Worm (Caenorhabditis elegans): Measurements from ENCODE around the gene R11D1.13.

R11D1.13 gene

DNA sequence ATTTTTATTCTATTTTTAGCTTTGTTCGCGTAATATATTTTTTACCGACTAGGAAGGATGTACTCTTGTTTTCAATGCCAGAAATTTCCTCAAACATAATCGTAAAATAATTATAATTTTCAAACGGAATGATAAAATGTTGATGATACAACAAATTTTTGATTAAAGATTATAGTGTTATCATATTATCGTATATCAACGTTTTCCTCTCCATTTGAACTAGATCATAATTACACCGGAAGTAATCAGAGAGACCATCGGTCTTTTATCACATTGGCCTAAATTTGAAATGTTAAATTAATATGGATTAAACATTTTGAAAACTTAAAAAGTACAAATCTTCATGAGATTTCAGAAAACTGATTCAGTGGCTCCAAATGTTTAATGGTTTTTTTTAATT lies 5.8 kb downstream of the R11D1.13 start:
- TF ChIP-seq nhr-77 (tag; optimal IDR thresholded peaks at IDR 0.05) (no peak), C34F6.9 (tag; optimal IDR thresholded peaks at IDR 0.05) (no peak), crh-2 (tag; optimal IDR thresholded peaks at IDR 0.05) (peak; percentile 18), sma-9 (GFP tag; optimal IDR thresholded peaks at IDR 0.05) (peak; percentile 46), sma-9 (tag; optimal IDR thresholded peaks at IDR 0.05) (no peak), sma-3 (GFP tag; optimal IDR thresholded peaks at IDR 0.05) (no peak), fos-1 (tag; optimal IDR thresholded peaks at IDR 0.05) (peak; percentile 62)

DNA sequence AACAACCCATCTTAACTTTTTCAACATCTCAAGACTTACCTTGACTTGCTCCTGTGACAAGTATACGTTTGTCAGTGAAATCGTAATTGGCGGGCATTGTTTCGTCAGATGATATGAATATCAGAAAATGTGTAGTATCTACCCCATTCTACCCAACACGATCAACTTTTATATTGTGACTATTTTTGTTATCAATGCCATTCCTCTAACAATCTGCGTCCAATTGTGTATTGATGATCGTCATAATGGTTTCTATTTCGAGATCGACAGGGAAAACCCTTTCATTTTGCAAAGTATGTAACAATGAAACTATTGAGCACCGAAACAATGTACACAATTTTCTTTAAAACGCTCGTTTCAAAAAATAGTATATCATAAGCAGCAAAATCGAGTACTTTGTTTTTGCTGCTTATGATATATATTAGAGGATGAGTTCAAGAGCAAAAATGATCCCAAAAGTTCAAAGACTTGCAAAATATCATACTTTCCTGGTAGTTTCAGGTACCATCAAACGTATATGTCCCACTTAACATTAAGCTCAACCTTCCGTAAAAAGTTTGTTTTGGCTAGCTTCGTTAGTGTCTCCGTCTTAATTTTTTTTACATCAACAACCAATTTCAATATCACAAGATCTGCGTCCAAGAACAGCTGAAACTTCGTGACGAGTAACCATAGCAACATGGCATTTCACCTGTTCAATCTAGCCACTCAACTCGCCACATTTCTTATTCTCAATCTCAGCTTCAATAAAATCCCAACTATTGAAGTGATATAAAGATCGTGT lies 6.7 kb downstream of the R11D1.13 start, which contains the start of the genes dhs-21 and xbx-9:
Gene dhs-21 (minus strand): TSS at position 181 of the 784 bp plus-strand sequence.
Gene xbx-9 (plus strand): TSS at position 734 of the 784 bp plus-strand sequence.
- TF ChIP-seq unc-62 (GFP tag; optimal IDR thresholded peaks at IDR 0.05) (no peak), nhr-237 (tag; optimal IDR thresholded peaks at IDR 0.05) (no peak), nhr-77 (tag; optimal IDR thresholded peaks at IDR 0.05) (no peak), peb-1 (tag; optimal IDR thresholded peaks at IDR 0.05) (no peak), sma-3 (GFP tag; optimal IDR thresholded peaks at IDR 0.05) (peak; percentile 11), Y55F3AM.14 (GFP tag; optimal IDR thresholded peaks at IDR 0.05) (no peak), snpc-4 (tag; optimal IDR thresholded peaks at IDR 0.05) (no peak), fos-1 (tag; optimal IDR thresholded peaks at IDR 0.05) (peak; percentile 59), sma-9 (GFP tag; optimal IDR thresholded peaks at IDR 0.05) (peak; percentile 50), sma-9 (tag; optimal IDR thresholded peaks at IDR 0.05) (no peak), ceh-16 (tag; optimal IDR thresholded peaks at IDR 0.05) (no peak), crh-2 (tag; optimal IDR thresholded peaks at IDR 0.05) (no peak), C34F6.9 (tag; optimal IDR thresholded peaks at IDR 0.05) (no peak), nhr-129 (tag; optimal IDR thresholded peaks at IDR 0.05) (peak; percentile 87), nhr-11 (tag; optimal IDR thresholded peaks at IDR 0.05) (no peak), ztf-11 (tag; optimal IDR thresholded peaks at IDR 0.05) (no peak)

DNA sequence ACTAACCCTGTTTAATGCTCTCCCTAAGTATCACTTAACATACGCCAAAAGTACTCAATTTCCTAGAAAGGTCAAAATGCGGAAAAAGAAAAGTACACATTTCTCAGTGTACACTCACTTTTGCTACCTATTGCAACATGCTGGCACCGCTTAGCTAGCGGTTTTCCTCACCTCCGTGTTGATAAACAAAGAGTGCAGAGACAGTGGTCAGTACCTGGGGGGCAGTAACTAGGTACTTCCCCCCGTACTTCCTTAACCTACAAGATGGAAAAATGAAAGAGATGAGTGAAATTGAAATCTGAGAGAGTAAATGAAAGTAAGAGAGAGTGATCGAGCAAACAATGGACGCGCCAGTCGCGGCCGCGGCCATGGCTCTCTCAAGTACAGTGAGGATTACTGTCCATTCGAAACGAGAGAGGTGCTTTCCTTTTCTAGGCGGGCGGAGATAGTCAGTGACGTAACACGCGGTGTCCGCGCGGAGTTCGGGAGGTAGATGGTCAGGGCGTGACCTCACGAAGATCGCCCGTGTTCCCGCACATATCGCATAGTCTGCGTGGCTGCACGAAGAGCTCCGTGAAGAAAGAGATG lies 9.3 kb downstream of the R11D1.13 start, which contains the start of gene cky-1:
Gene cky-1 (plus strand): TSS at position 538 of the 588 bp plus-strand sequence.
- TF ChIP-seq peb-1 (tag; optimal IDR thresholded peaks at IDR 0.05): peak; percentile 71
- TF ChIP-seq snpc-4 (tag; optimal IDR thresholded peaks at IDR 0.05): no peak

DNA sequence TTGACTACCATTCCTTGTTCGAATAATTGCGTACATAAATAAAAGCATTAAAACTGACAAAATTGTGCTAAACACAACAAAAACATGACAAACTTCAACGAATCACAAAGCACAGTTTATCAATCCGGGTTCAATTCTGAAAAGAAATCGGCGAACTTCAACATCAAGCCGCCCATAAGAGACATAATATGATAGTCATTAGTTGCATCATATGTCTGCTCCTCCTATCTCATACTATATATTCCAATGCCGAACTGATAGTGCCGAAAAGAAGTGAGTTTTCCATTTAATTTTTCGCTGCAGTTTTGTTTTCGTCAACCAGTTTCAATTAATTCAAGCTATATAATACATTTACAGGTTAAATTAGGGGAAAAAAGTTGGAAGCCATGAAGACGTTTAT lies 14.7 kb downstream of the R11D1.13 start, which contains the start of gene hrg-7:
Gene hrg-7 (plus strand): TSS at position 358 of the 400 bp plus-strand sequence.
- TF ChIP-seq unc-55 (GFP tag; optimal IDR thresholded peaks at IDR 0.05) (no peak), sma-9 (GFP tag; optimal IDR thresholded peaks at IDR 0.05) (peak; percentile 54), sma-9 (tag; optimal IDR thresholded peaks at IDR 0.05) (no peak), ztf-4 (tag; optimal IDR thresholded peaks at IDR 0.05) (no peak), gmeb-1 (tag; optimal IDR thresholded peaks at IDR 0.05) (peak; percentile 8), Y55F3AM.14 (GFP tag; optimal IDR thresholded peaks at IDR 0.05) (no peak), crh-2 (tag; optimal IDR thresholded peaks at IDR 0.05) (peak; percentile 70), egl-27 (tag; optimal IDR thresholded peaks at IDR 0.05) (no peak), nhr-129 (tag; optimal IDR thresholded peaks at IDR 0.05) (peak; percentile 96), lin-39 (tag; optimal IDR thresholded peaks at IDR 0.05) (no peak), dmd-4 (tag; optimal IDR thresholded peaks at IDR 0.05) (no peak), fos-1 (tag; optimal IDR thresholded peaks at IDR 0.05) (peak; percentile 82)

DNA sequence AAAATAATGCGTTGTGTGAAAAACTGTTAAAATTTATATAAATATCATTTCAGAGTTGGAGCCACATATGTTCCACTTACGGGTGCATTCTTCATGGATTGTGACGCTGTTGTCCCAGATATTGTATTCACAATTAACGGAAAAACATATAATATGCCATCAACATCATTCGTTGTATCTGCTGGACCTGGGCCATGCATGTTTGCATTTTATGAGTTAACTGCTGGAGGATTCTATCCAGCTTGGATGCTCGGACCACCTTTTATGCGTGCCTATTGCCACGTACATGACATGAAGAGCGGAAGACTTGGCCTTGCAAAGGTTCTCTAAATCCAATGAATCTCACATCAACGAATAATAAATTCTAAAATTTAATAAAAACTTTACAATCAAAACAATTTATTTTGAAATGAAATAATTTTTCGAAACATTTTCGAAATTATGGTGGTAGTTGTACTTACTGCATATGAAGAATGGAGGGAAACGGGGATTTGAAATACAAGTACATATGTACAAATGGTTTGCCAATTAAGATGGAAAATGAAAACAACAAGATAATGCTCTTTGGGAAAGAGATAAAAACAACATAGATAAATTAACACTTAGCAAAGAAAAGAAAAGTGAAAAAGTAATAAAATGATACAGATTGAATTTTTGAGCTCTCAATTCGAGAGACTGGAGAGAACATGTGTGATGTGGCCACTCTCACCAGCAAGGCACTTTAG lies 17.0 kb downstream of the R11D1.13 start:
- TF ChIP-seq egl-27 (tag; optimal IDR thresholded peaks at IDR 0.05): no peak
- no peak for TF ChIP-seq gmeb-1 (tag; optimal IDR thresholded peaks at IDR 0.05)

DNA sequence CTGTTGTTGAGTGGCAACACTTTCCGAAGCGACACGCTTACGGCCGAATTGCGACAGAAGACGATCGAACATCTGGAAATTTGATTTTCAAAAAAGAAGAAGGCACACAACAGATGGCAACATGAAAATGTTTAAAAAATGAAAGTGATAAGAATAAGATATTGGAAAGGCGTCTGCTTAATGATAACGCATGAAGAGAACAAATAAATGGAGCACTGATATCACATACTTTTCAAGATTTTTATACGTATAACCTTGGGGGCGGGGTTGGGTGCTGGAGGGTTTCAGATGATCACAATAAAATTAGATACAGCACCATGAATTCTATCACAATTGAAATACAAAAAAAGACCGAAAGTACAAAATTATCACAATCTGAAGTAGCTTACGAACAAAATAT lies 18.0 kb downstream of the R11D1.13 start, which contains the start of gene C15C8.7:
Gene C15C8.7 (minus strand): TSS at position 72 of the 400 bp plus-strand sequence.
- TF ChIP-seq fos-1 (tag; optimal IDR thresholded peaks at IDR 0.05) (peak; percentile 63), nhr-23 (tag; optimal IDR thresholded peaks at IDR 0.05) (no peak), F13H6.1 (tag; optimal IDR thresholded peaks at IDR 0.05) (peak; percentile 6), gmeb-1 (tag; optimal IDR thresholded peaks at IDR 0.05) (no peak)

DNA sequence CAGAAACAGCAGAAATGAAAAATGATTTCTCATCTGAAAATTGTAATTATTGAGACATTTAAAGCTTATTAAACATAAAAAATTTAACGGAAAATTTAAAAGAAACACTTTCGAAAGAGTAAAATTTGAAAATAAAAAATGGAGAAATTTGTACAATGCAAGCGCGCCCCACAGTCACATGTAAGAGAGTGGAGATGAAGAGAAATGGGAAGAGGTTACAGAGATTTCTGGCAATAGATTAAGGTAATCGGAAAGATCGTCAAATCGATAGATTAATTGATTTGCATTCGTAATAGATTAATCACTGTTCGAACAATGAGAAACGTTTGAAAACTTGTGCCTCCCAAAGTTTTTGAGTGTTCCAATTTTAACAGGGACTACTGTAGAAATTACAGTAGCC lies 20.5 kb downstream of the R11D1.13 start, which contains the start of gene C15C8.4:
Gene C15C8.4 (minus strand): TSS at position 33 of the 400 bp plus-strand sequence.
- TF ChIP-seq egl-27 (tag; optimal IDR thresholded peaks at IDR 0.05) (no peak), zag-1 (tag; optimal IDR thresholded peaks at IDR 0.05) (no peak), crh-2 (tag; optimal IDR thresholded peaks at IDR 0.05) (no peak), gmeb-1 (tag; optimal IDR thresholded peaks at IDR 0.05) (no peak), aly-2 (tag; optimal IDR thresholded peaks at IDR 0.05) (no peak), unc-55 (GFP tag; optimal IDR thresholded peaks at IDR 0.05) (no peak), lin-13 (GFP tag; optimal IDR thresholded peaks at IDR 0.05) (no peak), alr-1 (tag; optimal IDR thresholded peaks at IDR 0.05) (no peak), nhr-129 (tag; optimal IDR thresholded peaks at IDR 0.05) (no peak), ztf-11 (tag; optimal IDR thresholded peaks at IDR 0.05) (no peak), ama-1 (optimal IDR thresholded peaks at IDR 0.05) (no peak), nhr-23 (tag; optimal IDR thresholded peaks at IDR 0.05) (no peak), lin-39 (tag; optimal IDR thresholded peaks at IDR 0.05) (no peak), nhr-11 (tag; optimal IDR thresholded peaks at IDR 0.05) (no peak), ZK546.5 (tag; optimal IDR thresholded peaks at IDR 0.05) (no peak), dmd-4 (tag; optimal IDR thresholded peaks at IDR 0.05) (no peak), ztf-4 (tag; optimal IDR thresholded peaks at IDR 0.05) (no peak), sma-9 (GFP tag; optimal IDR thresholded peaks at IDR 0.05) (no peak), sma-9 (tag; optimal IDR thresholded peaks at IDR 0.05) (no peak), Y55F3AM.14 (GFP tag; optimal IDR thresholded peaks at IDR 0.05) (no peak), elt-1 (tag; optimal IDR thresholded peaks at IDR 0.05) (no peak)
